Worm (Caenorhabditis elegans) whole organism, young adult: ENCODE data around the gene aman-1.

Source experiments
- B0019.2 ChIP-seq: fragments of 200-800 bp; sonication (Bioruptor generic); conservative IDR thresholded peaks from 2 replicates; pipeline ENCODE4 v1.3.6; 2022; ENCODE audit warnings: missing genetic modification reagents, missing genetic modification characterization, missing compliant biosample characterization
- F33H1.4 ChIP-seq: fragments of 200-800 bp; sonication (Bioruptor generic); IDR thresholded peaks from 2 replicates; pipeline ENCODE4 v1.3.6; 2022; ENCODE audit warnings: missing genetic modification reagents, missing genetic modification characterization, missing compliant biosample characterization
- F37B4.10 ChIP-seq: fragments of 200-800 bp; sonication (Bioruptor generic); IDR thresholded peaks from 2 replicates; pipeline ENCODE4 v1.3.6; 2022; ENCODE audit warnings: missing genetic modification characterization, missing compliant biosample characterization
- K11D2.4 ChIP-seq: fragments of 200-800 bp; sonication (Bioruptor generic); IDR thresholded peaks from 2 replicates; pipeline ENCODE4 v1.3.6; 2022; ENCODE audit warnings: missing genetic modification reagents, missing genetic modification characterization, missing compliant biosample characterization
- T26A5.8 ChIP-seq: sonication (generic microtip); optimal IDR thresholded peaks from 2 replicates; lab custom pipeline; 2016; ENCODE audit warnings: missing genetic modification characterization, missing compliant biosample characterization
- Y53G8AR.9 ChIP-seq: fragments of 200-800 bp; sonication (Bioruptor generic); conservative IDR thresholded peaks from 2 replicates; pipeline ENCODE4 v1.3.6; 2022; ENCODE audit warnings: missing genetic modification reagents, missing genetic modification characterization, missing compliant biosample characterization
- Y56A3A.18 ChIP-seq: fragments of 200-800 bp; sonication (Bioruptor generic); IDR thresholded peaks from 2 replicates; pipeline ENCODE4 v1.3.6; 2022; ENCODE audit warnings: missing genetic modification reagents, missing genetic modification characterization, missing compliant biosample characterization
- akir-1 ChIP-seq: fragments of 200-800 bp; sonication (Bioruptor generic); optimal IDR thresholded peaks from 2 replicates; lab custom pipeline; 2018; ENCODE audit warnings: mild to moderate bottlenecking, missing genetic modification characterization, moderate library complexity, missing compliant biosample characterization
- aptf-2 ChIP-seq: fragments of 200-800 bp; sonication (Bioruptor generic); conservative IDR thresholded peaks from 2 replicates; pipeline ENCODE4 v1.3.6; 2022; ENCODE audit warnings: missing genetic modification reagents, missing genetic modification characterization, missing compliant biosample characterization
- aptf-3 ChIP-seq: fragments of 200-800 bp; sonication (Bioruptor generic); IDR thresholded peaks from 2 replicates; pipeline ENCODE4 v1.3.6; 2022; ENCODE audit warnings: missing genetic modification characterization, missing compliant biosample characterization
- bed-1 ChIP-seq: fragments of 200-800 bp; sonication (Bioruptor generic); IDR thresholded peaks from 2 replicates; pipeline ENCODE4 v1.3.6; 2022; ENCODE audit warnings: missing genetic modification reagents, missing genetic modification characterization, missing compliant biosample characterization
- dox-1 ChIP-seq: fragments of 200-800 bp; sonication (Bioruptor generic); IDR thresholded peaks from 2 replicates; pipeline ENCODE4 v1.3.6; 2022; ENCODE audit warnings: missing genetic modification reagents, missing genetic modification characterization, missing compliant biosample characterization
- dpff-1 ChIP-seq: sonication (generic microtip); optimal IDR thresholded peaks from 2 replicates; lab custom pipeline; 2017; ENCODE audit warnings: mild to moderate bottlenecking, missing genetic modification characterization, missing compliant biosample characterization
- egl-44 ChIP-seq: fragments of 200-800 bp; sonication (Bioruptor generic); IDR thresholded peaks from 2 replicates; pipeline ENCODE4 v1.3.6; 2022; ENCODE audit warnings: missing genetic modification reagents, missing genetic modification characterization, missing compliant biosample characterization
- ets-4 ChIP-seq: fragments of 200-800 bp; sonication (Bioruptor generic); optimal IDR thresholded peaks from 2 replicates; lab custom pipeline; 2018; ENCODE audit warnings: mild to moderate bottlenecking, missing genetic modification characterization, missing compliant biosample characterization
- fkh-3 ChIP-seq: sonication (generic microtip); optimal IDR thresholded peaks from 2 replicates; lab custom pipeline; 2016; ENCODE audit warnings: mild to moderate bottlenecking, missing genetic modification characterization, missing compliant biosample characterization
- gei-17 ChIP-seq: fragments of 200-800 bp; sonication (Bioruptor generic); optimal IDR thresholded peaks from 2 replicates; lab custom pipeline; 2018; ENCODE audit warnings: mild to moderate bottlenecking, missing genetic modification characterization, missing compliant biosample characterization
- him-1 ChIP-seq: sonication (generic microtip); optimal IDR thresholded peaks from 2 replicates; lab custom pipeline; 2016; ENCODE audit warnings: missing genotype, missing genetic modification reagents, missing genetic modification characterization, missing compliant biosample characterization
- hlh-12 ChIP-seq: sonication (generic microtip); optimal IDR thresholded peaks from 2 replicates; lab custom pipeline; 2016; ENCODE audit warnings: missing genetic modification characterization, missing compliant biosample characterization
- hrde-1 ChIP-seq: sonication (generic microtip); optimal IDR thresholded peaks from 2 replicates; lab custom pipeline; 2016; ENCODE audit warnings: missing genetic modification characterization, mild to moderate bottlenecking, missing compliant biosample characterization, moderate library complexity, missing genotype, missing genetic modification reagents, borderline replicate concordance
- lin-35 ChIP-seq, 3 experiments: fragments of 150-350 bp in 2 of 3; sonication (generic microtip) in 1 of 3; optimal IDR thresholded peaks; 2 replicates each; lab custom pipeline; 2014 to 2018; ENCODE audit warnings: missing biosample characterization in 3 of 3, missing genetic modification characterization in 3 of 3, missing genetic modification reagents in 3 of 3
- lsy-27 ChIP-seq: sonication (generic microtip); optimal IDR thresholded peaks from 2 replicates; lab custom pipeline; 2017; ENCODE audit warnings: missing genetic modification characterization, mild to moderate bottlenecking, missing compliant biosample characterization, antibody characterized with exemption, missing genotype, borderline replicate concordance; ENCODE audit not compliant: insufficient read depth
- madf-10 ChIP-seq: sonication (generic microtip); optimal IDR thresholded peaks from 2 replicates; lab custom pipeline; 2016; ENCODE audit warnings: mild to moderate bottlenecking, missing genetic modification characterization, missing compliant biosample characterization
- mcd-1 ChIP-seq: fragments of 200-800 bp; sonication (Bioruptor generic); IDR thresholded peaks from 2 replicates; pipeline ENCODE4 v1.3.6; 2022; ENCODE audit warnings: missing genetic modification reagents, missing genetic modification characterization, missing compliant biosample characterization
- nfya-2 ChIP-seq: fragments of 200-800 bp; sonication (Bioruptor generic); IDR thresholded peaks from 2 replicates; pipeline ENCODE4 v1.3.6; 2022; ENCODE audit warnings: missing genetic modification reagents, missing genetic modification characterization, missing compliant biosample characterization
- nfyb-1 ChIP-seq: fragments of 200-800 bp; sonication (Bioruptor generic); IDR thresholded peaks from 2 replicates; pipeline ENCODE4 v1.3.6; 2022; ENCODE audit warnings: missing genetic modification reagents, missing genetic modification characterization, missing compliant biosample characterization
- pbrm-1 ChIP-seq: fragments of 200-800 bp; sonication (Bioruptor generic); IDR thresholded peaks from 2 replicates; pipeline ENCODE4 v1.3.6; 2022; ENCODE audit warnings: missing genetic modification reagents, missing genetic modification characterization, missing compliant biosample characterization
- pha-4 ChIP-seq: fragments of 150-350 bp; sonication (generic microtip); optimal IDR thresholded peaks from 2 replicates; lab custom pipeline; 2014; ENCODE audit warnings: missing biosample characterization, missing genetic modification reagents, missing genetic modification characterization
- sdz-38 ChIP-seq: sonication (generic microtip); optimal IDR thresholded peaks from 2 replicates; lab custom pipeline; 2016; ENCODE audit warnings: missing genotype, missing genetic modification characterization, missing compliant biosample characterization
- snpc-1.1 ChIP-seq: sonication (generic microtip); optimal IDR thresholded peaks from 2 replicates; lab custom pipeline; 2017; ENCODE audit warnings: missing genetic modification characterization, mild to moderate bottlenecking, missing compliant biosample characterization, antibody characterized with exemption, moderate library complexity, missing genotype, missing genetic modification reagents; ENCODE audit not compliant: insufficient read depth
- somi-1 ChIP-seq: fragments of 200-800 bp; sonication (Bioruptor generic); optimal IDR thresholded peaks from 2 replicates; lab custom pipeline; 2018; ENCODE audit warnings: mild to moderate bottlenecking, missing genetic modification characterization, missing compliant biosample characterization
- tbp1 ChIP-seq: fragments of 200-800 bp; sonication (Bioruptor generic); optimal IDR thresholded peaks from 2 replicates; lab custom pipeline; 2018; ENCODE audit warnings: mild to moderate bottlenecking, missing genetic modification characterization, missing compliant biosample characterization
- ztf-18 ChIP-seq: sonication (generic microtip); optimal IDR thresholded peaks from 2 replicates; lab custom pipeline; 2016; ENCODE audit warnings: missing genotype, mild to moderate bottlenecking, missing genetic modification characterization, missing compliant biosample characterization
- ztf-25 ChIP-seq: fragments of 200-800 bp; sonication (Bioruptor generic); IDR thresholded peaks from 2 replicates; pipeline ENCODE4 v1.3.6; 2022; ENCODE audit warnings: missing genetic modification reagents, missing genetic modification characterization, missing compliant biosample characterization
- ztf-28 ChIP-seq: fragments of 200-800 bp; sonication (Bioruptor generic); IDR thresholded peaks from 2 replicates; pipeline ENCODE4 v1.3.6; 2022; ENCODE audit warnings: missing genetic modification reagents, missing genetic modification characterization, missing compliant biosample characterization

Gene aman-1

DNA sequence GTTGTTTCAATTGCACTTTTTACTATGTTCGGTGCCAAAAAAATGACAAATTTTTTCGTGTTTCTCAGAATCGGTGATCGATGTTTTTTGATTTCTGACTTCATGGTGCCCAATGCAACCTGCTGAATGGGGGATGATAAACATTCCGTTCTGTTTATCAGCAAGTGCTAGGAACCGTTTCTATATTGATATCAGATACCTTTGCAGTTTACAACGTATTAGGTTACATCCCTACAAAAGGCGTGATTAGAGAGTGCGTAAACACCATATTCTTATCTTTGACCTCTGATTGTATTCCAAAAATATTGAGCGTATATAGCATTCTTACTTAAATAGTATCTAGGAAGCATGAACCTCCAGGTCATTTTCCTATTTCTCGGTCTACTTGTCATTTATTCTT is at the start of gene aman-1:
Gene aman-1 (plus strand): TSS at position 344 of the 400 bp plus-strand sequence.
- TF ChIP-seq dpff-1 (tag; lab: Kevin White, UChicago) (no peak), pbrm-1 (GFP tag; lab: Robert Waterston, UW) (no peak), dox-1 (GFP tag; lab: Robert Waterston, UW) (no peak), pha-4 (tag; lab: Kevin White, UChicago) (no peak), snpc-1.1 (tag; lab: Kevin White, UChicago) (no peak), hlh-12 (no peak), F37B4.10 (GFP tag; lab: Robert Waterston, UW) (no peak), bed-1 (GFP tag; lab: Robert Waterston, UW) (no peak), ets-4 (no peak), B0019.2 (no peak), egl-44 (no peak), aptf-2 (GFP tag; lab: Robert Waterston, UW) (no peak), nfyb-1 (GFP tag; lab: Robert Waterston, UW) (no peak), K11D2.4 (GFP tag; lab: Robert Waterston, UW) (no peak), T26A5.8 (tag; lab: Kevin White, UChicago) (no peak), F33H1.4 (GFP tag; lab: Robert Waterston, UW) (no peak), mcd-1 (GFP tag; lab: Robert Waterston, UW) (no peak), sdz-38 (tag; lab: Kevin White, UChicago) (no peak)

DNA sequence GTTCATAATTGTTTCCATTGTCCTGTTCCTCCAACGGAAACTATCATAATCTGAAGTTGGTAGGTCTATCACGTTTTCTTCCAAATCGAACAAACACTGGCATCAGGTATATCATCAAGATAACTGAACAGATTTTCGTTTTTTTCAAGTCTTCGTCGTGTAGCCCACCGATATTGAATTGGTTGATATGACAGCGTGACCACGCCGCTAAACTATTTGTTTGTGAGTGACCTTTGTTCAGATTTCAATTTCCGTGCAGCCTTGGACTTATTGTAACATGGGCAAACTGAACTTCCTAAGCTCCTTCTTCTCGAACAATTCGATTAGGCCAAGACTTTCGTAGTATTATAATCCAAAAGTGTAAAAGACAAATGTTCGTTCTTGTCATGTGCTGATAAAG is 47.3 kb upstream of the aman-1 start:
- no peak for TF ChIP-seq hrde-1 (tag; lab: Kevin White, UChicago)
- TF ChIP-seq snpc-1.1 (tag; lab: Kevin White, UChicago): no peak
- no peak for TF ChIP-seq fkh-3 (tag; lab: Kevin White, UChicago)
- TF ChIP-seq gei-17 (GFP tag; lab: Kevin White, UChicago): no peak
- no peak for TF ChIP-seq Y56A3A.18
- TF ChIP-seq ztf-25 (GFP tag; lab: Robert Waterston, UW): no peak
- TF ChIP-seq aptf-3 (GFP tag; lab: Robert Waterston, UW): no peak
- no peak for TF ChIP-seq him-1
- no peak for TF ChIP-seq sdz-38 (tag; lab: Kevin White, UChicago)
- TF ChIP-seq ztf-18: no peak
- no peak for TF ChIP-seq tbp1 (GFP tag; lab: Kevin White, UChicago)
- TF ChIP-seq madf-10: no peak
- no peak for TF ChIP-seq nfyb-1 (GFP tag; lab: Robert Waterston, UW)
- no peak for TF ChIP-seq Y53G8AR.9
- TF ChIP-seq ztf-28: no peak
- no peak for TF ChIP-seq lin-35 (GFP tag; optimal IDR thresholded peaks at IDR 0.05; lab: Kevin White, UChicago)
- TF ChIP-seq akir-1 (GFP tag; lab: Kevin White, UChicago): no peak
- TF ChIP-seq nfya-2 (GFP tag; lab: Robert Waterston, UW): no peak
- TF ChIP-seq, all 124 proteins: peak for 0

DNA sequence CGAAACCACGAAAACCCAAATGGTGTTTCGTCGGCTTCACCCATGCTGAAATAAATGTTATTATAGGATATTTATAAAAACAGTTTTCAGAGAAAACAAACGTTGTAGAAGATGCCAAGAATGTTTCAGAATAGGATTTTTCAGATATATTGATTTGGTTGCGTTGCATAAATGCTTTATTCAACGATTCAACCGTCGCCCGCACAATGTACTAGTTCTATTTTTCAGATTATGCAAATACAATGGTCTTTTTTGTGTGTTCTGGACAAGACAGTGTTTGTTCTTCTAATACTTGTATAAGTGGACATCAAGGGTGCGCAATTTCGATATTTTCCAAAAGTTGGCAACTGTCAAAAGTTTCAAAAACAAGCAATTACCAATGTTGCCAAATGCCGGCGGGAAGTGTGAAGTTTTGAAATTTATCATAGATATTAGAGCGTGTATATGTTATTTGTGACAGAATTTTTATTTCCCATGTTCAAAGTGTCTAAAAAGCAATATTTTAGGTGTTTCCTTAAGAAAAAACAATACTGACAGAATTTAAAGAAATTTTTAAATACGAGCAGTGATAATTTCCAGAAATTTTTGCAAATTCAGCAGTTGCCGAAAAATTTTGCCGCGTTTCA is 41.6 kb upstream of the aman-1 start, which contains the start of gene K02G10.5:
Gene K02G10.5 (minus strand): TSS at position 51 of the 626 bp plus-strand sequence.
- no peak for TF ChIP-seq lsy-27 (tag; lab: Kevin White, UChicago)
- TF ChIP-seq somi-1 (GFP tag; lab: Kevin White, UChicago): no peak
